Worm (Caenorhabditis elegans): ENCODE results near the gene ZK353.3.

The ZK353.3 gene

ce11 chrIII:8446061-8446460 lies 50.3 kb downstream of the ZK353.3 start:
- TF ChIP-seq hlh-6 (tag; optimal IDR thresholded peaks at IDR 0.05) (no peak), ceh-34 (tag; optimal IDR thresholded peaks at IDR 0.05) (no peak), pha-4 (tag; optimal IDR thresholded peaks at IDR 0.05) (no peak), tbx-2 (tag; optimal IDR thresholded peaks at IDR 0.05) (no peak), ceh-2 (tag; optimal IDR thresholded peaks at IDR 0.05) (no peak), tbx-7 (tag; optimal IDR thresholded peaks at IDR 0.05) (no peak), dmd-4 (tag; optimal IDR thresholded peaks at IDR 0.05; ENCODE audit: borderline replicate concordance) (no peak), ceh-14 (tag; optimal IDR thresholded peaks at IDR 0.05) (no peak), pha-2 (tag; optimal IDR thresholded peaks at IDR 0.05) (no peak), ztf-16 (tag; optimal IDR thresholded peaks at IDR 0.05) (no peak), C08G9.2 (tag; optimal IDR thresholded peaks at IDR 0.05) (no peak), ceh-9 (tag; optimal IDR thresholded peaks at IDR 0.05) (no peak), lin-11 (tag; optimal IDR thresholded peaks at IDR 0.05) (no peak), pat-9 (tag; optimal IDR thresholded peaks at IDR 0.05) (no peak), ceh-6 (GFP tag; optimal IDR thresholded peaks at IDR 0.05) (no peak), pros-1 (tag; optimal IDR thresholded peaks at IDR 0.05) (no peak), fkh-10 (GFP tag; optimal IDR thresholded peaks at IDR 0.05) (no peak), ceh-22 (tag; optimal IDR thresholded peaks at IDR 0.05) (no peak), sox-4 (tag; optimal IDR thresholded peaks at IDR 0.05) (no peak), unc-3 (GFP tag; conservative IDR thresholded peaks at IDR 0.05) (no peak), unc-3 (tag; optimal IDR thresholded peaks at IDR 0.05) (no peak)

Data from whole organism, late embryonic.